Worm (Caenorhabditis elegans) whole organism, L1 larva: Measurements from ENCODE around the gene scl-2.
A peak's percentile ranks its signal among the peaks of the same experiment; 100 is the strongest.

Source experiments
- C34B4.2 ChIP-seq: sonication (generic microtip); optimal IDR thresholded peaks from 2 replicates; lab custom pipeline; 2017; ENCODE audit warnings: mild to moderate bottlenecking, missing genetic modification characterization, missing compliant biosample characterization
- alr-1 ChIP-seq: fragments of 200-800 bp; sonication (Bioruptor generic); optimal IDR thresholded peaks from 2 replicates; lab custom pipeline; 2018; ENCODE audit warnings: borderline replicate concordance, mild to moderate bottlenecking, missing genetic modification characterization, missing compliant biosample characterization
- ama-1 ChIP-seq: fragments of 150-350 bp; optimal IDR thresholded peaks from 2 replicates; lab custom pipeline; 2014
- ceh-82 ChIP-seq, 3 experiments: fragments of 150-350 bp in 1 of 3; sonication (generic microtip) in 2 of 3; optimal IDR thresholded peaks; 2 replicates each; lab custom pipeline; 2014 to 2017; ENCODE audit warnings: missing biosample characterization in 3 of 3, missing genetic modification characterization in 3 of 3
- ces-1 ChIP-seq: fragments of 150-350 bp; optimal IDR thresholded peaks from 2 replicates; lab custom pipeline; 2014; ENCODE audit warnings: missing biosample characterization, missing genetic modification reagents, missing genetic modification characterization
- dsc-1 ChIP-seq: sonication (generic microtip); optimal IDR thresholded peaks from 2 replicates; lab custom pipeline; 2016; ENCODE audit warnings: mild to moderate bottlenecking, missing genetic modification characterization, missing compliant biosample characterization
- egl-27 ChIP-seq, 2 experiments: fragments of 150-350 bp in 1 of 2; sonication (generic microtip); optimal IDR thresholded peaks; 3 replicates each; lab custom pipeline; 2017 to 2018; ENCODE audit warnings: missing biosample characterization in 2 of 2, missing genetic modification characterization in 2 of 2, missing genetic modification reagents in 2 of 2
- fkh-10 ChIP-seq: sonication (generic microtip); optimal IDR thresholded peaks from 2 replicates; lab custom pipeline; 2017; ENCODE audit warnings: missing biosample characterization, missing genetic modification reagents, missing genetic modification characterization
- fkh-8 ChIP-seq: sonication (generic microtip); optimal IDR thresholded peaks from 2 replicates; lab custom pipeline; 2016; ENCODE audit warnings: mild to moderate bottlenecking, missing genetic modification characterization, missing compliant biosample characterization
- grh-1 ChIP-seq: fragments of 200-800 bp; sonication (Bioruptor generic); IDR thresholded peaks from 2 replicates; pipeline ENCODE4 v1.3.6; 2022; ENCODE audit warnings: missing genetic modification reagents, missing genetic modification characterization, missing compliant biosample characterization
- hpl-2 ChIP-seq: fragments of 150-350 bp; optimal IDR thresholded peaks from 2 replicates; lab custom pipeline; 2014; ENCODE audit warnings: missing biosample characterization, missing genetic modification reagents, missing genetic modification characterization
- lin-15B ChIP-seq: fragments of 150-350 bp; sonication (generic microtip); optimal IDR thresholded peaks from 3 replicates; lab custom pipeline; 2014; ENCODE audit warnings: missing biosample characterization, missing genetic modification characterization
- lin-35 ChIP-seq, 2 experiments: fragments of 150-350 bp; optimal IDR thresholded peaks; 2 replicates each; lab custom pipeline; 2014; ENCODE audit warnings: missing biosample characterization in 2 of 2, missing genetic modification characterization in 2 of 2, missing genetic modification reagents in 2 of 2
- lin-39 ChIP-seq: fragments of 150-350 bp; optimal IDR thresholded peaks from 2 replicates; lab custom pipeline; 2014; ENCODE audit warnings: missing biosample characterization, missing genetic modification reagents, missing genetic modification characterization
- lir-3 ChIP-seq: sonication (generic microtip); optimal IDR thresholded peaks from 2 replicates; lab custom pipeline; 2016; ENCODE audit warnings: mild to moderate bottlenecking, missing genetic modification characterization, moderate library complexity, missing compliant biosample characterization; ENCODE audit not compliant: poor library complexity
- lsy-2 ChIP-seq, 2 experiments: fragments of 150-350 bp; optimal IDR thresholded peaks; 2 replicates each; lab custom pipeline; 2014; ENCODE audit warnings: missing biosample characterization in 2 of 2, missing genetic modification characterization in 2 of 2
- mab-9 ChIP-seq: fragments of 200-800 bp; sonication (Bioruptor generic); IDR thresholded peaks from 2 replicates; pipeline ENCODE4 v1.3.6; 2022; ENCODE audit warnings: missing genetic modification reagents, missing genetic modification characterization, missing compliant biosample characterization
- mdl-1 ChIP-seq, 2 experiments: fragments of 150-350 bp; optimal IDR thresholded peaks; 2 replicates each; lab custom pipeline; 2014 to 2017; ENCODE audit warnings: missing biosample characterization in 2 of 2, missing genetic modification characterization in 2 of 2, inconsistent platforms in 1 of 2
- mef-2 ChIP-seq: fragments of 150-350 bp; optimal IDR thresholded peaks from 2 replicates; lab custom pipeline; 2014; ENCODE audit warnings: missing biosample characterization, missing genetic modification characterization
- mep-1 ChIP-seq: fragments of 150-350 bp; optimal IDR thresholded peaks from 2 replicates; lab custom pipeline; 2014; ENCODE audit warnings: missing biosample characterization, missing genetic modification characterization
- nhr-12 ChIP-seq: sonication (generic microtip); optimal IDR thresholded peaks from 2 replicates; lab custom pipeline; 2017; ENCODE audit warnings: missing biosample characterization, missing genetic modification characterization
- nhr-19 ChIP-seq: fragments of 200-800 bp; sonication (Bioruptor generic); conservative IDR thresholded peaks from 2 replicates; pipeline ENCODE4 v1.3.6; 2022; ENCODE audit warnings: missing genetic modification characterization, missing compliant biosample characterization
- nhr-20 ChIP-seq: sonication (generic microtip); optimal IDR thresholded peaks from 2 replicates; lab custom pipeline; 2016; ENCODE audit warnings: mild to moderate bottlenecking, missing genetic modification characterization, missing compliant biosample characterization
- nhr-28 ChIP-seq: fragments of 150-350 bp; optimal IDR thresholded peaks from 2 replicates; lab custom pipeline; 2014; ENCODE audit warnings: missing biosample characterization, missing genetic modification characterization
- nhr-47 ChIP-seq: sonication (generic microtip); optimal IDR thresholded peaks from 2 replicates; lab custom pipeline; 2016; ENCODE audit warnings: mild to moderate bottlenecking, missing genetic modification characterization, moderate library complexity, missing compliant biosample characterization
- nhr-77 ChIP-seq: fragments of 150-350 bp; optimal IDR thresholded peaks from 2 replicates; lab custom pipeline; 2014; ENCODE audit warnings: missing biosample characterization, missing genetic modification characterization
- nhr-84 ChIP-seq: sonication (generic microtip); optimal IDR thresholded peaks from 2 replicates; lab custom pipeline; 2017; ENCODE audit warnings: missing biosample characterization, missing genetic modification characterization
- pax-3 ChIP-seq: fragments of 200-800 bp; sonication (Bioruptor generic); optimal IDR thresholded peaks from 2 replicates; lab custom pipeline; 2018; ENCODE audit warnings: mild to moderate bottlenecking, missing genetic modification characterization, moderate library complexity, missing compliant biosample characterization
- pqm-1 ChIP-seq: sonication (generic microtip); optimal IDR thresholded peaks from 3 replicates; lab custom pipeline; 2017; ENCODE audit warnings: missing biosample characterization, missing genetic modification characterization
- rnt-1 ChIP-seq: sonication (generic microtip); optimal IDR thresholded peaks from 2 replicates; lab custom pipeline; 2016; ENCODE audit warnings: mild to moderate bottlenecking, missing genetic modification characterization, moderate library complexity, missing compliant biosample characterization
- snpc-4 ChIP-seq: fragments of 150-350 bp; optimal IDR thresholded peaks from 2 replicates; lab custom pipeline; 2014; ENCODE audit warnings: missing biosample characterization, missing genetic modification characterization
- sox-4 ChIP-seq: sonication (generic microtip); optimal IDR thresholded peaks from 2 replicates; lab custom pipeline; 2016; ENCODE audit warnings: missing genetic modification characterization, missing compliant biosample characterization
- sptf-1 ChIP-seq: fragments of 150-350 bp; optimal IDR thresholded peaks from 2 replicates; lab custom pipeline; 2014; ENCODE audit warnings: missing biosample characterization, missing genetic modification characterization
- zag-1 ChIP-seq: fragments of 150-350 bp; optimal IDR thresholded peaks from 2 replicates; lab custom pipeline; 2014; ENCODE audit warnings: missing biosample characterization, missing genetic modification characterization
- ztf-4 ChIP-seq: fragments of 150-350 bp; optimal IDR thresholded peaks from 2 replicates; lab custom pipeline; 2014; ENCODE audit warnings: missing biosample characterization, missing genetic modification characterization

Gene scl-2

DNA sequence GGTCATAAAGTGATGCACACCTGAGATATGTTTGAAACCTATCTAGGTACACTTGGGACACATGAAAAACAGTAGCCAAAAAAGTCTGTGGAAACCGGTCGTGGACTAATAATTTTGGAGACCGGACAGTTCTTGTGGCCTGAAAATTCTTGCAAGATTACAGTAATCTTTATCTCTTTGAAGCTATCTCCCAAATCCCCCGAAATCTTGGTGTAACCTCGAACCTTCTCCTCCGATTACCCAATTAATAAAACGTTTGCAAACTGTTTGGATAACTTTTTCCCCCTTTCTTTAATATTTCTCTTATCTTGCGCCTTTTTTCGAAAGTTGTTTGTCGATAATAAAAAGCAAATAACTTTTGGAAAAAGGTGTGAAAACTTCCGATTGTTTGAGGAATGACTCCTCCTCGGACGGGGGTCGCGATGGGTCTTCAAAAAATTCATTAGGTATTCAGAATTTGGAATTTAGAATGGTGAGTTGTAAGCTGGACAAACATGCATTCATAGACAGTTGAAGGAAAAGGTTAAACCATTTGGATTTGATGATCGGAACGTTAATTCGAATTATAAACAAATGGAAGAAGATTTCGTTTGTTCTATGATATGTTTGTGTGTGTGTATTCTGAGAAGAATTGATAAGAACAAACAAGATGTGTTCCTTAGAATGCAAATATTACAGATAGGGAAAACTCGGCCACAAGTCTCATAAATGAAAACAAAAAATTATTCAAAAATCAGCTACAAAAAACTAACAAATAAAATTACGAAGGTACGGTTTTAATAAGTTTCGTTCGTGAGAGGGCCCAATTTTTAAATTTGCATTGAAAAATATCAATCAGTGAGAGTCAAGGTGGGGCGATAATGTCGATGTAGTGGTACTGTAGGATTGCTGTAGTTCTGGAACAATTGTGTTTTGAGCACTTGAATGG, 25.6 kb downstream of the scl-2 start (continued):
- TF ChIP-seq ama-1 = peak; percentile 67
- TF ChIP-seq nhr-28 (tag; lab: Kevin White, UChicago) = no peak
- no peak for TF ChIP-seq ztf-4 (tag; lab: Kevin White, UChicago)
- no peak for TF ChIP-seq sptf-1 (tag; lab: Kevin White, UChicago)

DNA sequence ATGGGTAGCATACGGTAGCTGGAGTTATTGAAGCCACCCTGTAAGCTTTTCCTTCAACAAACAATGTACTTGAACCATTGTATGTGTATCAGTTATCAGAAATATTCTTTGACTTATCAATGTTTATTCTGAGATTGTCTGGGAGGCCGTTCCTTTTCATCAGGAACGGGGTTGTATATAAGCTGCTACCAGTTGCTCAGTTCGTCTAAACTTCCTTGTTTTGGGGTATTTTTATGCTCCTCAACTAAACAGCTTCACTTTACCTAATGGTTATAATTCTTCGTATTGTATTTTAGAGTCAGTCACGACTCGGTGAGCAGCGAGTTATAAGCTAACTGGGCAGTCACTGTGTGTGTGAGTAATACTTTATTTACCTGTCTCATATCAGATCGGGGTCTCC, 28.2 kb downstream of the scl-2 start:
- TF ChIP-seq fkh-10 (GFP tag; lab: Kevin White, UChicago) = no peak

DNA sequence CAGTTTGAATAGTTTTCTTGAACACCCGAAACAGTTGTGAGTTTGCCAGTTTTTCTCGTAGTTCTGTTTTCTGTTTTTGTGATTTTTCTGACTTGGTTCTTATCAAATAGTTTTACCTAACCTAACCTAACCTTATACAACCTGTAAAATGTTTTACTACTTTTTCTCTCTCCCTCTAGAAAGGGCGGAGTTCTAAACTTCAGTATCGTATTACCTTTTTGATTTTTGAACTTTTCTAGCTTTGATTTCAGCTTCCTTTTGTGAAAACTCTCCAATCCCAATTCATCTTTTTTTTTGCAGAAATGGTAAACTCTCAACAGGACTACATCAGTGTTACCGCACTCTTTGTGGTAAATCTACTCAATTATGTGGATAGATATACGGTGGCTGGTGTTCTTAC, 29.2 kb downstream of the scl-2 start, which contains the start of gene spin-2:
TSS of gene spin-2 (plus strand) at position 301 of the 400 bp plus-strand sequence.
- TF ChIP-seq alr-1 (no peak), nhr-47 (tag; lab: Kevin White, UChicago) (no peak), pqm-1 (no peak), nhr-20 (no peak), lsy-2 (tag; optimal IDR thresholded peaks at IDR 0.05; lab: Kevin White, UChicago) (no peak), lir-3 (tag; lab: Kevin White, UChicago) (no peak), pax-3 (tag; lab: Kevin White, UChicago) (no peak), C34B4.2 (tag; lab: Kevin White, UChicago) (no peak), mef-2 (tag; lab: Kevin White, UChicago) (no peak), nhr-77 (tag; lab: Kevin White, UChicago) (no peak), lin-15B (tag; lab: Kevin White, UChicago) (no peak)
- TF ChIP-seq, all 84 proteins: peak for 0

DNA sequence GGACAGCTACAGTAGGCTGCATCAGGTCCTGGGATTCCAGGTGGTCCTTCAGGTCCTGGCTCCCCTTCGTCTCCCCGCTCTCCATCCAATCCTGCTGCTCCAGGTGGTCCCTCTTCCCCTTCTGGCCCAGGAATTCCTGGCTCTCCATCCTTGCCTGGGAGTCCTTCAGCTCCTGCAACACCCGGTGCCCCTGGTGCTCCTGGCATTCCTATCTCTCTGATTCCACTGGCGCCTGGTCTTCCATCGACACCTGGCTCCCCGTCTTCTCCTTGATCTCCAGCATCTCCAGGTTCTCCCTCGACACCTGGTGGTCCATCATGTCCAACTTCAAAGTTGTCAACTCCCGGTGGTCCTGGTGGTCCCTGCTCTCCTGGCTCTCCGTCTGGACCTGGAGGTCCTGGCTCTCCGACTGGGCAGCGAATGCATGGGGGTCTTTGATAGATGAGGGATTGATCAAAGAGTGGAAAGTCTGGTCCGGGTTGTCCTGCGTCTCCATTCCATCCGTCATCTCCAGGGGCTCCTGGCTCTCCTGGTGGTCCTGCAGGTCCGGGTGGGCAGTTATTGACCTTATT, 32.2 kb downstream of the scl-2 start:
- TF ChIP-seq grh-1 (GFP tag; lab: Robert Waterston, UW) (no peak), egl-27 (tag; optimal IDR thresholded peaks at IDR 0.05; lab: Kevin White, UChicago) (no peak), rnt-1 (tag; lab: Kevin White, UChicago) (no peak), nhr-12 (no peak), ces-1 (no peak), dsc-1 (tag; lab: Kevin White, UChicago) (no peak), nhr-20 (no peak), hpl-2 (no peak), nhr-19 (GFP tag; lab: Robert Waterston, UW) (no peak), zag-1 (tag; lab: Kevin White, UChicago) (no peak), alr-1 (no peak), lin-39 (no peak), sox-4 (tag; lab: Kevin White, UChicago) (no peak), mep-1 (no peak), mdl-1 (tag; optimal IDR thresholded peaks at IDR 0.05; lab: Kevin White, UChicago) (no peak), nhr-84 (tag; lab: Kevin White, UChicago) (no peak), fkh-8 (tag; lab: Kevin White, UChicago) (no peak), snpc-4 (tag; lab: Kevin White, UChicago) (no peak), ceh-82 (tag; optimal IDR thresholded peaks at IDR 0.05; lab: Kevin White, UChicago) (no peak), mab-9 (GFP tag; lab: Robert Waterston, UW) (no peak)

DNA sequence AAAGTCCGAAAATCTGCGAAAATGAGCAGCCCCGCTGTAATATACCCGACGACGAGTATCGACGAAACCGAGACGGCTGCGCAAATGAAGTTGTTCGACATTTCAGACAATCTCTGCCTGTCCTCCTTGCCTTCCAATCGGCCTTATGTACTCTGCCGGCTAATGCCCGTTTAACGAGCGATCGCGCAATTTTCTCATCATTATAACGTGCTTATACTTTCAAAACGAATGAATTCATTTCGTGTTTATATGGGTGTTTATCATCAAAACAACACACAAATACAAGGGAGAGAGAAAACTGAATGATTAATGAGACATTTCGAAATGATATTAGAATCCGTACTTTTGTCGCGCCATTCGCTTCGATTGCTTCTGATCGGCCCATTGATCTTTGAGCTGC, 33.5 kb downstream of the scl-2 start, which contains the start of gene col-132:
TSS of gene col-132 (minus strand) at position 101 of the 400 bp plus-strand sequence.
- TF ChIP-seq lin-35 (GFP tag; optimal IDR thresholded peaks at IDR 0.05; lab: Kevin White, UChicago) = no peak
- TF ChIP-seq, all 84 proteins: peak for 0
